Fruit fly (Drosophila melanogaster) Kc167 (cell line): Measurements from ENCODE around the gene sing.

ENCODE experiments used
- Myc ChIP-seq: fragments of >200 bp; optimal IDR thresholded peaks from 2 replicates; lab custom pipeline; 2017; ENCODE audit warnings: missing external identifiers
- Sin3A ChIP-seq: fragments of >200 bp; optimal IDR thresholded peaks from 2 replicates; lab custom pipeline; 2018; ENCODE audit warnings: missing external identifiers
- h ChIP-seq: fragments of >200 bp; optimal IDR thresholded peaks from 3 replicates; lab custom pipeline; 2018; ENCODE audit warnings: missing external identifiers
- insv ChIP-seq: fragments of >200 bp; optimal IDR thresholded peaks from 3 replicates; lab custom pipeline; 2018; ENCODE audit warnings: missing external identifiers
- psq ChIP-seq: fragments of >200 bp; optimal IDR thresholded peaks from 2 replicates; lab custom pipeline; 2017; ENCODE audit warnings: missing external identifiers

dm6 chrX:16703747-16704146 lies 24.6 kb downstream of the sing start, which contains the start of the genes CG9673 and CG4653:
- TF ChIP-seq psq (lab: Kevin White, UChicago) (no peak), insv (lab: Kevin White, UChicago) (no peak), h (no peak), Myc (no peak), Sin3A (lab: Kevin White, UChicago) (no peak)
